Worm (Caenorhabditis elegans) whole organism, L4/young adult: ENCODE results near the gene abf-6.

Experiments
- W03F9.2 ChIP-seq: fragments of 150-350 bp; optimal IDR thresholded peaks from 2 replicates; lab custom pipeline; 2014; ENCODE audit warnings: missing biosample characterization, missing genetic modification characterization
- dao-5 ChIP-seq: sonication (generic microtip); optimal IDR thresholded peaks from 2 replicates; lab custom pipeline; 2016; ENCODE audit warnings: missing genotype, missing genetic modification characterization, moderate library complexity, missing compliant biosample characterization
- him-1 ChIP-seq: sonication (generic microtip); optimal IDR thresholded peaks from 2 replicates; lab custom pipeline; 2016; ENCODE audit warnings: missing genotype, missing genetic modification reagents, missing genetic modification characterization, missing compliant biosample characterization

Gene abf-6

ce11 chrX:12793796-12794195 is at the start of gene abf-6:
Gene abf-6 (plus strand): TSS chrX:12794118.
- no peak for TF ChIP-seq W03F9.2
- TF ChIP-seq dao-5 (tag; lab: Kevin White, UChicago), result no peak
- no peak for TF ChIP-seq him-1 (tag; lab: Kevin White, UChicago)

ce11 chrX:12749530-12750240 is 44.2 kb upstream of the abf-6 start, which contains the start of gene pgp-14:
Gene pgp-14 (minus strand): TSS chrX:12749580.
- TF ChIP-seq him-1 (tag; lab: Kevin White, UChicago) (no peak), W03F9.2 (no peak), dao-5 (tag; lab: Kevin White, UChicago) (no peak)

- TF ChIP-seq dao-5 (tag; lab: Kevin White, UChicago) (no peak), him-1 (tag; lab: Kevin White, UChicago) (no peak), W03F9.2 (no peak)
Observed at ce11 chrX:12750805-12751204, 43.1 kb upstream of the abf-6 start.

- TF ChIP-seq W03F9.2, result no peak
- no peak for TF ChIP-seq him-1 (tag; lab: Kevin White, UChicago)
- no peak for TF ChIP-seq dao-5 (tag; lab: Kevin White, UChicago)
Observed at ce11 chrX:12754043-12754442, 39.9 kb upstream of the abf-6 start.

ce11 chrX:12755021-12755420 is 38.9 kb upstream of the abf-6 start:
- TF ChIP-seq dao-5 (tag; lab: Kevin White, UChicago), result no peak
- TF ChIP-seq him-1 (tag; lab: Kevin White, UChicago), result no peak
- no peak for TF ChIP-seq W03F9.2

- TF ChIP-seq him-1 (tag; lab: Kevin White, UChicago), result no peak
- no peak for TF ChIP-seq W03F9.2
- TF ChIP-seq dao-5 (tag; lab: Kevin White, UChicago), result no peak
Observed at ce11 chrX:12759010-12759409, 34.9 kb upstream of the abf-6 start.

- no peak for TF ChIP-seq W03F9.2
- no peak for TF ChIP-seq dao-5 (tag; lab: Kevin White, UChicago)
- TF ChIP-seq him-1 (tag; lab: Kevin White, UChicago), result no peak
Observed at ce11 chrX:12759642-12760041, 34.3 kb upstream of the abf-6 start.

ce11 chrX:12761295-12761775 is 32.6 kb upstream of the abf-6 start:
- TF ChIP-seq dao-5 (tag; lab: Kevin White, UChicago) (no peak), W03F9.2 (no peak), him-1 (tag; lab: Kevin White, UChicago) (no peak)

- TF ChIP-seq him-1 (tag; lab: Kevin White, UChicago), result no peak
- TF ChIP-seq dao-5 (tag; lab: Kevin White, UChicago), result no peak
- no peak for TF ChIP-seq W03F9.2
Observed at ce11 chrX:12761778-12762177, 32.1 kb upstream of the abf-6 start, which contains the start of gene cept-1. Gene cept-1 (plus strand): TSS chrX:12762078.

- TF ChIP-seq dao-5 (tag; lab: Kevin White, UChicago), result no peak
- no peak for TF ChIP-seq W03F9.2
- TF ChIP-seq him-1 (tag; lab: Kevin White, UChicago), result no peak
Observed at ce11 chrX:12764009-12764408, 29.9 kb upstream of the abf-6 start.

ce11 chrX:12769697-12770096 is 24.2 kb upstream of the abf-6 start, which contains the start of gene ilc-17.1:
Gene ilc-17.1 (minus strand): TSS chrX:12769797.
- no peak for TF ChIP-seq him-1 (tag; lab: Kevin White, UChicago)
- no peak for TF ChIP-seq dao-5 (tag; lab: Kevin White, UChicago)
- no peak for TF ChIP-seq W03F9.2

- no peak for TF ChIP-seq dao-5 (tag; lab: Kevin White, UChicago)
- TF ChIP-seq W03F9.2, result no peak
- no peak for TF ChIP-seq him-1 (tag; lab: Kevin White, UChicago)
Observed at ce11 chrX:12780674-12781073, 13.2 kb upstream of the abf-6 start.

- no peak for TF ChIP-seq dao-5 (tag; lab: Kevin White, UChicago)
- no peak for TF ChIP-seq W03F9.2
- TF ChIP-seq him-1 (tag; lab: Kevin White, UChicago), result no peak
Observed at ce11 chrX:12781712-12782444, 12.0 kb upstream of the abf-6 start, which contains the start of gene alh-13. Gene alh-13 (plus strand): TSS chrX:12782394.

- TF ChIP-seq him-1 (tag; lab: Kevin White, UChicago), result no peak
- no peak for TF ChIP-seq W03F9.2
- no peak for TF ChIP-seq dao-5 (tag; lab: Kevin White, UChicago)
Observed at ce11 chrX:12787624-12788023, 6.3 kb upstream of the abf-6 start, which contains the start of gene str-124. Gene str-124 (plus strand): TSS chrX:12787924.
